Fruit fly (Drosophila melanogaster) whole organism, adult: ENCODE measurements around the gene CG7215.
A peak's percentile ranks its signal among the peaks of the same experiment; 100 is the strongest.

ENCODE experiments used
- CG11617 ChIP-seq: fragments of 200-800 bp; sonication (Bioruptor generic); optimal IDR thresholded peaks from 2 replicates; lab custom pipeline; 2017; ENCODE audit warnings: mild to moderate bottlenecking, missing biosample characterization, missing genetic modification reagents, missing genetic modification characterization
- CG12768 ChIP-seq: fragments of 200-800 bp; sonication (Bioruptor generic); optimal IDR thresholded peaks from 2 replicates; lab custom pipeline; 2017; ENCODE audit warnings: missing biosample characterization, missing genetic modification characterization, mild to moderate bottlenecking, moderate library complexity, missing genetic modification reagents
- CG14711 ChIP-seq: fragments of 200-800 bp; sonication (Bioruptor generic); optimal IDR thresholded peaks from 2 replicates; lab custom pipeline; 2018; ENCODE audit warnings: missing biosample characterization, mild to moderate bottlenecking, missing genetic modification characterization, moderate library complexity
- CG1620 ChIP-seq: fragments of 200-800 bp; sonication (Bioruptor generic); optimal IDR thresholded peaks from 2 replicates; lab custom pipeline; 2016; ENCODE audit warnings: missing biosample characterization, missing genetic modification characterization
- CG33017 ChIP-seq: fragments of 200-800 bp; sonication (Bioruptor generic); optimal IDR thresholded peaks from 2 replicates; lab custom pipeline; 2018; ENCODE audit warnings: missing biosample characterization, mild to moderate bottlenecking, missing genetic modification characterization, moderate library complexity
- CG5204 ChIP-seq: fragments of 200-800 bp; sonication (Bioruptor generic); optimal IDR thresholded peaks from 2 replicates; lab custom pipeline; 2016; ENCODE audit warnings: missing biosample characterization, missing genetic modification characterization
- CG7045 ChIP-seq: fragments of 200-800 bp; sonication (Bioruptor generic); optimal IDR thresholded peaks from 2 replicates; lab custom pipeline; 2017; ENCODE audit warnings: missing biosample characterization, mild to moderate bottlenecking, missing genetic modification characterization
- CG7101 ChIP-seq: fragments of 200-800 bp; sonication (Bioruptor generic); optimal IDR thresholded peaks from 2 replicates; lab custom pipeline; 2018; ENCODE audit warnings: missing biosample characterization, mild to moderate bottlenecking, missing genetic modification characterization, moderate library complexity
- Clk ChIP-seq: fragments of 200-800 bp; sonication (Bioruptor generic); optimal IDR thresholded peaks from 2 replicates; lab custom pipeline; 2017; ENCODE audit warnings: missing biosample characterization, missing genetic modification characterization
- Crg-1 ChIP-seq: fragments of 200-800 bp; sonication (Bioruptor generic); optimal IDR thresholded peaks from 2 replicates; lab custom pipeline; 2016; ENCODE audit warnings: missing biosample characterization, missing genetic modification characterization
- Hr96 ChIP-seq: fragments of 200-800 bp; sonication (Bioruptor generic); optimal IDR thresholded peaks from 2 replicates; lab custom pipeline; 2016; ENCODE audit warnings: missing biosample characterization, missing genetic modification characterization
- Mnt ChIP-seq: fragments of 200-800 bp; sonication (Bioruptor generic); optimal IDR thresholded peaks from 2 replicates; lab custom pipeline; 2016; ENCODE audit warnings: missing biosample characterization, mild to moderate bottlenecking, missing genetic modification characterization
- bab1 ChIP-seq: fragments of 200-800 bp; sonication (Bioruptor generic); optimal IDR thresholded peaks from 3 replicates; lab custom pipeline; 2019; ENCODE audit warnings: missing biosample characterization, mild to moderate bottlenecking, missing genetic modification characterization, moderate library complexity
- cic ChIP-seq: fragments of 200-800 bp; sonication (Bioruptor generic); optimal IDR thresholded peaks from 2 replicates; lab custom pipeline; 2017; ENCODE audit warnings: missing biosample characterization, mild to moderate bottlenecking, missing genetic modification characterization, moderate library complexity
- cnc ChIP-seq, 2 experiments: fragments of >200 bp; optimal IDR thresholded peaks; 2 replicates each; lab custom pipeline; 2017
- kay ChIP-seq: fragments of 200-800 bp; sonication (Bioruptor generic); peaks from one replicate; lab custom pipeline; 2016; ENCODE audit warnings: missing biosample characterization, missing genetic modification characterization, borderline replicate concordance
- ovo ChIP-seq: fragments of 200-800 bp; sonication (Bioruptor generic); optimal IDR thresholded peaks from 2 replicates; lab custom pipeline; 2016; ENCODE audit warnings: missing biosample characterization, missing genetic modification characterization
- pad ChIP-seq: fragments of 200-800 bp; sonication (Bioruptor generic); optimal IDR thresholded peaks from 3 replicates; lab custom pipeline; 2017; ENCODE audit warnings: missing biosample characterization, missing genetic modification characterization, mild to moderate bottlenecking, moderate library complexity, missing genetic modification reagents
- tj ChIP-seq: fragments of 200-800 bp; sonication (Bioruptor generic); optimal IDR thresholded peaks from 3 replicates; lab custom pipeline; 2017; ENCODE audit warnings: missing biosample characterization, mild to moderate bottlenecking, missing genetic modification characterization, moderate library complexity
- toe ChIP-seq: fragments of 200-800 bp; sonication (Bioruptor generic); optimal IDR thresholded peaks from 2 replicates; lab custom pipeline; 2016; ENCODE audit warnings: missing biosample characterization, missing genetic modification characterization

The CG7215 gene

dm6 chr3R:18196622-18196990 is 29.5 kb upstream of the CG7215 start:
- TF ChIP-seq cic (GFP tag; lab: Kevin White, UChicago): no peak
- TF ChIP-seq Hr96 (GFP tag; lab: Kevin White, UChicago): no peak
- TF ChIP-seq Mnt (GFP tag; lab: Kevin White, UChicago): no peak

dm6 chr3R:18195295-18195694 is 28.2 kb upstream of the CG7215 start:
- TF ChIP-seq Crg-1 (GFP tag; lab: Kevin White, UChicago) (no peak), Mnt (GFP tag; lab: Kevin White, UChicago) (no peak), kay (GFP tag; lab: Kevin White, UChicago) (no peak), toe (GFP tag; lab: Kevin White, UChicago) (no peak), cic (GFP tag; lab: Kevin White, UChicago) (no peak), CG33017 (tag; lab: Kevin White, UChicago) (no peak), Clk (GFP tag; lab: Kevin White, UChicago) (no peak), pad (GFP tag; lab: Kevin White, UChicago) (no peak), tj (GFP tag; lab: Kevin White, UChicago) (no peak), ovo (GFP tag; lab: Kevin White, UChicago) (no peak), CG11617 (GFP tag; lab: Kevin White, UChicago) (no peak), CG1620 (no peak), CG12768 (GFP tag; lab: Kevin White, UChicago) (no peak), bab1 (GFP tag; lab: Kevin White, UChicago) (no peak), CG5204 (no peak), CG7101 (tag; lab: Kevin White, UChicago) (no peak), CG14711 (tag; lab: Kevin White, UChicago) (no peak), Hr96 (GFP tag; lab: Kevin White, UChicago) (no peak), CG7045 (GFP tag; lab: Kevin White, UChicago) (no peak)

dm6 chr3R:18191867-18192266 is 24.8 kb upstream of the CG7215 start, which contains the start of gene CG14313:
CG14313 (minus strand) TSS chr3R:18191967.
- TF ChIP-seq CG11617 (GFP tag; lab: Kevin White, UChicago): no peak
- TF ChIP-seq CG14711 (tag; lab: Kevin White, UChicago): no peak
- no peak for TF ChIP-seq Mnt (GFP tag; lab: Kevin White, UChicago)
- TF ChIP-seq CG7045 (GFP tag; lab: Kevin White, UChicago): no peak
- TF ChIP-seq CG33017 (tag; lab: Kevin White, UChicago): no peak
- no peak for TF ChIP-seq tj (GFP tag; lab: Kevin White, UChicago)
- no peak for TF ChIP-seq bab1 (GFP tag; lab: Kevin White, UChicago)
- TF ChIP-seq toe (GFP tag; lab: Kevin White, UChicago): no peak
- TF ChIP-seq CG12768 (GFP tag; lab: Kevin White, UChicago): no peak
- no peak for TF ChIP-seq Crg-1 (GFP tag; lab: Kevin White, UChicago)
- no peak for TF ChIP-seq Clk (GFP tag; lab: Kevin White, UChicago)
- no peak for TF ChIP-seq Hr96 (GFP tag; lab: Kevin White, UChicago)

- peak; percentile 62 for TF ChIP-seq cic (GFP tag; lab: Kevin White, UChicago)
- peak; percentile 93 for TF ChIP-seq CG7101 (tag; lab: Kevin White, UChicago)
- peak; percentile 87 for TF ChIP-seq ovo (GFP tag; lab: Kevin White, UChicago)
- TF ChIP-seq kay (GFP tag; lab: Kevin White, UChicago): no peak
- peak; percentile 94 for TF ChIP-seq Clk (GFP tag; lab: Kevin White, UChicago)
- TF ChIP-seq CG5204: peak; percentile 81
- TF ChIP-seq toe (GFP tag; lab: Kevin White, UChicago): peak; percentile 74
- peak; percentile 91 for TF ChIP-seq CG1620
- peak; percentile 67 for TF ChIP-seq tj (GFP tag; lab: Kevin White, UChicago)
- peak; percentile 93 for TF ChIP-seq CG11617 (GFP tag; lab: Kevin White, UChicago)
- TF ChIP-seq CG14711 (tag; lab: Kevin White, UChicago): peak; percentile 89
- peak; percentile 93 for TF ChIP-seq CG12768 (GFP tag; lab: Kevin White, UChicago)
- TF ChIP-seq Hr96 (GFP tag; lab: Kevin White, UChicago): no peak
- TF ChIP-seq Crg-1 (GFP tag; lab: Kevin White, UChicago): peak; percentile 96
- no peak for TF ChIP-seq cnc (optimal IDR thresholded peaks at IDR 0.05; lab: Kevin White, UChicago)
- peak; percentile 83 for TF ChIP-seq CG33017 (tag; lab: Kevin White, UChicago)
- TF ChIP-seq pad (GFP tag; lab: Kevin White, UChicago): peak; percentile 91
- TF ChIP-seq CG7045 (GFP tag; lab: Kevin White, UChicago): peak; percentile 94
- peak; percentile 63 for TF ChIP-seq bab1 (GFP tag; lab: Kevin White, UChicago)
- TF ChIP-seq Mnt (GFP tag; lab: Kevin White, UChicago): peak; percentile 75
These were observed 21.6 kb upstream of the CG7215 start, which contains the start of the genes CG12321 and MED17 for dm6 chr3R:18188702-18189125. CG12321 (minus strand) TSS chr3R:18188707. MED17 (plus strand) TSS chr3R:18189072.

- peak; percentile 51 for TF ChIP-seq cic (GFP tag; lab: Kevin White, UChicago)
- TF ChIP-seq CG7045 (GFP tag; lab: Kevin White, UChicago): peak; percentile 62
- no peak for TF ChIP-seq cnc (optimal IDR thresholded peaks at IDR 0.05; lab: Kevin White, UChicago)
- peak; percentile 83 for TF ChIP-seq bab1 (GFP tag; lab: Kevin White, UChicago)
- peak; percentile 24 for TF ChIP-seq Clk (GFP tag; lab: Kevin White, UChicago)
- no peak for TF ChIP-seq CG5204
- peak; percentile 85 for TF ChIP-seq Crg-1 (GFP tag; lab: Kevin White, UChicago)
- peak; percentile 84 for TF ChIP-seq CG12768 (GFP tag; lab: Kevin White, UChicago)
- peak; percentile 80 for TF ChIP-seq CG11617 (GFP tag; lab: Kevin White, UChicago)
- TF ChIP-seq kay (GFP tag; lab: Kevin White, UChicago): no peak
- peak; percentile 93 for TF ChIP-seq ovo (GFP tag; lab: Kevin White, UChicago)
- peak; percentile 32 for TF ChIP-seq tj (GFP tag; lab: Kevin White, UChicago)
- TF ChIP-seq toe (GFP tag; lab: Kevin White, UChicago): peak; percentile 59
- TF ChIP-seq CG33017 (tag; lab: Kevin White, UChicago): peak; percentile 76
- peak; percentile 75 for TF ChIP-seq CG1620
- TF ChIP-seq Hr96 (GFP tag; lab: Kevin White, UChicago): peak; percentile 72
- peak; percentile 69 for TF ChIP-seq Mnt (GFP tag; lab: Kevin White, UChicago)
- TF ChIP-seq CG14711 (tag; lab: Kevin White, UChicago): peak; percentile 82
- peak; percentile 85 for TF ChIP-seq CG7101 (tag; lab: Kevin White, UChicago)
- peak; percentile 77 for TF ChIP-seq pad (GFP tag; lab: Kevin White, UChicago)
These were observed 18.3 kb upstream of the CG7215 start, which contains the start of the genes Arp5 and CG7208 for dm6 chr3R:18185385-18185784. Arp5 (plus strand) TSS chr3R:18185498. CG7208 (minus strand) TSS chr3R:18185715.
